Fruit fly (Drosophila melanogaster): ENCODE data around the gene Cp19.
A peak's percentile ranks its signal among the peaks of the same experiment; 100 is the strongest.

The Cp19 gene

DNA sequence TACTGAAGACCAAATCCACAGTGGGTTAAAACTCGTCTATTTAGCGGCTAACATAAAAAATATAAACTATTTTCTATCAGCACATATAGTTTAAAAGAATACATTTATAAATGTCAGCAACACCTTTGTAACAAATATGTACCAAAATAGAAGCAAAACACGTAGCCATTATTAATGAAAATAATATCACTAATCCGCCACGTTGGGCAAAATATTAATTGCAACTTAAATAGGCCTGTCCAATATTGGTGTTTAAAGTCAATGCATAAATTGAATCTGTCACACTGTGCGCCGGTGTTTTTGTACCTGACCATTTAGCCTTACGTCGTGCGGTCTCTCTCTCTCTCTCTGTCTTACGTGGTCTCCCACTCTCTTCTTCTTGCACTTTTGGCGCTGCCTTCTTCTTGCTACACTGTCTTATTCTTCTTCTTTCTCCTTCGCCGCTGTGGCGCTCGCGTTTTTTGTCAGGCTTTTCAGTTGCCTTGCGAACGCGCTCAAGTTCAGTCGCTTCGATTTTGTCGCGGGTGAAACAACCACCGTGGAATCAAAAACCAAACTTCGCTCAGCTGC lies 36.4 kb downstream of the Cp19 start (continued):
- peak; percentile 97 for TF ChIP-seq CG12744 (GFP tag; optimal IDR thresholded peaks at IDR 0.05)
- TF ChIP-seq CG9797 (GFP tag; optimal IDR thresholded peaks at IDR 0.05): peak; percentile 45
- TF ChIP-seq gsb-n (tag; optimal IDR thresholded peaks at IDR 0.05): peak; percentile 95
- peak; percentile 96 for TF ChIP-seq da (GFP tag; optimal IDR thresholded peaks at IDR 0.05)
- TF ChIP-seq ci (GFP tag; IDR thresholded peaks at IDR 0.05): peak; percentile 97
- peak; percentile 97 for TF ChIP-seq H15 (GFP tag; IDR thresholded peaks at IDR 0.05)
- TF ChIP-seq lbe (GFP tag; optimal IDR thresholded peaks at IDR 0.05): peak; percentile 97
- peak; percentile 96 for TF ChIP-seq NC2β (GFP tag; optimal IDR thresholded peaks at IDR 0.05)
- peak; percentile 95 for TF ChIP-seq CG1603 (tag; optimal IDR thresholded peaks at IDR 0.05)
- TF ChIP-seq Hey (tag; optimal IDR thresholded peaks at IDR 0.05): peak; percentile 91
- TF ChIP-seq CG2129 (GFP tag; IDR thresholded peaks at IDR 0.05; ENCODE audit: partially characterized antibody): no peak
- no peak for TF ChIP-seq CG1832 (GFP tag; optimal IDR thresholded peaks at IDR 0.05)
- TF ChIP-seq toy (GFP tag; IDR thresholded peaks at IDR 0.05): peak; percentile 91
- TF ChIP-seq Dad (GFP tag; optimal IDR thresholded peaks at IDR 0.05): peak; percentile 94
- peak; percentile 95 for TF ChIP-seq Ets65A (GFP tag)
- TF ChIP-seq CG13123 (GFP tag; optimal IDR thresholded peaks at IDR 0.05): peak; percentile 96
- TF ChIP-seq Bteb2 (GFP tag; optimal IDR thresholded peaks at IDR 0.05): peak; percentile 98
- TF ChIP-seq ftz-f1 (GFP tag; optimal IDR thresholded peaks at IDR 0.05): peak; percentile 45
- TF ChIP-seq wor (GFP tag; IDR thresholded peaks at IDR 0.05): peak; percentile 99
- no peak; the same call in none of the 2 replicates for TF ChIP-seq ato (GFP tag; IDR thresholded peaks at IDR 0.05; ENCODE audit: partially characterized antibody)
- TF ChIP-seq gce (GFP tag; IDR thresholded peaks at IDR 0.05): peak; percentile 95
- peak; percentile 99 for TF ChIP-seq Max (GFP tag; optimal IDR thresholded peaks at IDR 0.05)
- TF ChIP-seq CHES-1-like (GFP tag; optimal IDR thresholded peaks at IDR 0.05): peak; percentile 97
- peak; percentile 99 for TF ChIP-seq CG7556 (GFP tag; optimal IDR thresholded peaks at IDR 0.05)
- peak; percentile 76 for TF ChIP-seq crc (GFP tag; optimal IDR thresholded peaks at IDR 0.05)
- TF ChIP-seq tgo (GFP tag; IDR thresholded peaks at IDR 0.05): peak; percentile 98
- TF ChIP-seq CG15269 (tag; optimal IDR thresholded peaks at IDR 0.05): peak; percentile 98
- peak; percentile 98 for TF ChIP-seq grau (tag; optimal IDR thresholded peaks at IDR 0.05)
- TF ChIP-seq CG3407 (GFP tag; optimal IDR thresholded peaks at IDR 0.05): peak; percentile 96
- TF ChIP-seq CG12299 (tag; optimal IDR thresholded peaks at IDR 0.05): peak; percentile 97
- peak; percentile 49; the same call in 2 of the 4 replicates for TF ChIP-seq Dll (GFP tag; IDR thresholded peaks at IDR 0.05; ENCODE audit: partially characterized antibody)
- peak; percentile 97 for TF ChIP-seq ranshi (GFP tag; IDR thresholded peaks at IDR 0.05)
- peak; percentile 90 for TF ChIP-seq CG31388 (GFP tag; optimal IDR thresholded peaks at IDR 0.05)
- no peak for TF ChIP-seq hbn (GFP tag; IDR thresholded peaks at IDR 0.05; ENCODE audit: partially characterized antibody)
- peak; percentile 99 for TF ChIP-seq CG8924 (tag; optimal IDR thresholded peaks at IDR 0.05)
- peak; percentile 91 for TF ChIP-seq chm (GFP tag; IDR thresholded peaks at IDR 0.05)
- TF ChIP-seq hkb (optimal IDR thresholded peaks at IDR 0.05): no peak
- peak; percentile 96 for TF ChIP-seq hkb (GFP tag; IDR thresholded peaks at IDR 0.05)
- peak; percentile 94 for TF ChIP-seq rib (GFP tag; IDR thresholded peaks at IDR 0.05)
- peak; percentile 97 for TF ChIP-seq CG11247 (GFP tag; IDR thresholded peaks at IDR 0.05)
- peak; percentile 79 for TF ChIP-seq ac (GFP tag; optimal IDR thresholded peaks at IDR 0.05)
- peak; percentile 99 for TF ChIP-seq lmd (GFP tag; IDR thresholded peaks at IDR 0.05)
- peak; percentile 83 for TF ChIP-seq Poxn (GFP tag; IDR thresholded peaks at IDR 0.05)
- peak; percentile 94 for TF ChIP-seq CG10565 (GFP tag; optimal IDR thresholded peaks at IDR 0.05)
- peak; percentile 99 for TF ChIP-seq az2 (GFP tag; optimal IDR thresholded peaks at IDR 0.05)
- peak; percentile 94 for TF ChIP-seq otp (GFP tag; IDR thresholded peaks at IDR 0.05)
- peak; percentile 74 for TF ChIP-seq Elba2 (GFP tag; optimal IDR thresholded peaks at IDR 0.05)
- peak; percentile 90 for TF ChIP-seq bowl (GFP tag; IDR thresholded peaks at IDR 0.05)
- no peak for TF ChIP-seq Sin3A (optimal IDR thresholded peaks at IDR 0.05)
- TF ChIP-seq ttk (GFP tag; IDR thresholded peaks at IDR 0.05): peak; percentile 96
- TF ChIP-seq Hand (GFP tag; optimal IDR thresholded peaks at IDR 0.05): peak; percentile 95
